Worm (Caenorhabditis elegans) whole organism, late embryonic: ENCODE data around the gene dmsr-3.

Source experiments
- C08G9.2 ChIP-seq: sonication (generic microtip); optimal IDR thresholded peaks from 2 replicates; lab custom pipeline; 2016; ENCODE audit warnings: mild to moderate bottlenecking, missing genetic modification characterization, moderate library complexity, missing compliant biosample characterization
- F13H6.1 ChIP-seq: sonication (generic microtip); optimal IDR thresholded peaks from 2 replicates; lab custom pipeline; 2016; ENCODE audit warnings: missing genetic modification characterization, missing compliant biosample characterization
- K02D7.2 ChIP-seq: sonication (generic microtip); optimal IDR thresholded peaks from 2 replicates; lab custom pipeline; 2017; ENCODE audit warnings: mild to moderate bottlenecking, missing genetic modification characterization, missing compliant biosample characterization
- K09A11.1 ChIP-seq: sonication (generic microtip); optimal IDR thresholded peaks from 2 replicates; lab custom pipeline; 2017; ENCODE audit warnings: antibody characterized with exemption, mild to moderate bottlenecking, missing genetic modification characterization, missing compliant biosample characterization; ENCODE audit not compliant: insufficient read depth
- T23F11.4 ChIP-seq: fragments of 200-800 bp; sonication (Bioruptor generic); optimal IDR thresholded peaks from 2 replicates; lab custom pipeline; 2018; ENCODE audit warnings: mild to moderate bottlenecking, missing genetic modification characterization, missing compliant biosample characterization
- Y22D7AL.16 ChIP-seq: sonication (generic microtip); optimal IDR thresholded peaks from 2 replicates; lab custom pipeline; 2016; ENCODE audit warnings: missing genetic modification characterization, missing compliant biosample characterization
- ama-1 ChIP-seq: fragments of 150-350 bp; optimal IDR thresholded peaks from 2 replicates; lab custom pipeline; 2014
- ceh-18 ChIP-seq: sonication (generic microtip); optimal IDR thresholded peaks from 2 replicates; lab custom pipeline; 2016; ENCODE audit warnings: missing genetic modification characterization, missing compliant biosample characterization
- ceh-19 ChIP-seq: fragments of 200-800 bp; sonication (Bioruptor generic); optimal IDR thresholded peaks from 2 replicates; lab custom pipeline; 2018; ENCODE audit warnings: mild to moderate bottlenecking, missing genetic modification characterization, missing compliant biosample characterization
- ceh-22 ChIP-seq: sonication (generic microtip); optimal IDR thresholded peaks from 2 replicates; lab custom pipeline; 2017; ENCODE audit warnings: missing biosample characterization, missing genetic modification characterization
- ceh-24 ChIP-seq: sonication (generic microtip); optimal IDR thresholded peaks from 2 replicates; lab custom pipeline; 2016; ENCODE audit warnings: mild to moderate bottlenecking, missing genetic modification characterization, missing compliant biosample characterization
- ceh-31 ChIP-seq: sonication (generic microtip); optimal IDR thresholded peaks from 2 replicates; lab custom pipeline; 2016; ENCODE audit warnings: missing genetic modification characterization, missing compliant biosample characterization
- ceh-34 ChIP-seq: sonication (generic microtip); optimal IDR thresholded peaks from 2 replicates; lab custom pipeline; 2016; ENCODE audit warnings: mild to moderate bottlenecking, missing genetic modification characterization, missing compliant biosample characterization
- ceh-45 ChIP-seq: fragments of 200-800 bp; sonication (Bioruptor generic); IDR thresholded peaks from 2 replicates; pipeline ENCODE4 v1.3.6; 2022; ENCODE audit warnings: missing genetic modification reagents, missing genetic modification characterization, missing compliant biosample characterization
- ceh-48 ChIP-seq: sonication (generic microtip); optimal IDR thresholded peaks from 2 replicates; lab custom pipeline; 2016; ENCODE audit warnings: missing genetic modification characterization, inconsistent platforms, missing compliant biosample characterization
- ceh-9 ChIP-seq: sonication (generic microtip); optimal IDR thresholded peaks from 2 replicates; lab custom pipeline; 2016; ENCODE audit warnings: mild to moderate bottlenecking, missing genetic modification characterization, inconsistent platforms, missing compliant biosample characterization
- che-1 ChIP-seq: sonication (generic microtip); optimal IDR thresholded peaks from 2 replicates; lab custom pipeline; 2016; ENCODE audit warnings: mild to moderate bottlenecking, missing genetic modification characterization, missing compliant biosample characterization
- dve-1 ChIP-seq: sonication (generic microtip); optimal IDR thresholded peaks from 2 replicates; lab custom pipeline; 2017; ENCODE audit warnings: antibody characterized with exemption, mild to moderate bottlenecking, missing genetic modification characterization, missing compliant biosample characterization
- elt-2 ChIP-seq: sonication (generic microtip); optimal IDR thresholded peaks from 2 replicates; lab custom pipeline; 2016; ENCODE audit warnings: missing genetic modification reagents, missing genetic modification characterization, missing compliant biosample characterization
- elt-4 ChIP-seq: sonication (generic microtip); optimal IDR thresholded peaks from 2 replicates; lab custom pipeline; 2016; ENCODE audit warnings: missing genetic modification characterization, missing compliant biosample characterization
- ets-4 ChIP-seq: sonication (generic microtip); optimal IDR thresholded peaks from 2 replicates; lab custom pipeline; 2016; ENCODE audit warnings: missing genetic modification characterization, missing compliant biosample characterization
- eyg-1 ChIP-seq: sonication (generic microtip); optimal IDR thresholded peaks from 2 replicates; lab custom pipeline; 2016; ENCODE audit warnings: missing genotype, missing genetic modification characterization, missing compliant biosample characterization
- fkh-10 ChIP-seq: fragments of 150-350 bp; optimal IDR thresholded peaks from 2 replicates; lab custom pipeline; 2014; ENCODE audit warnings: missing biosample characterization, missing genetic modification reagents, missing genetic modification characterization
- fkh-6 ChIP-seq: sonication (generic microtip); optimal IDR thresholded peaks from 2 replicates; lab custom pipeline; 2016; ENCODE audit warnings: missing genetic modification characterization, missing compliant biosample characterization
- gmeb-2 ChIP-seq: sonication (generic microtip); optimal IDR thresholded peaks from 2 replicates; lab custom pipeline; 2016; ENCODE audit warnings: missing genetic modification characterization, inconsistent platforms, missing compliant biosample characterization
- hlh-15 ChIP-seq: sonication (generic microtip); optimal IDR thresholded peaks from 2 replicates; lab custom pipeline; 2016; ENCODE audit warnings: missing genetic modification characterization, missing compliant biosample characterization
- hlh-30 ChIP-seq: sonication (generic microtip); optimal IDR thresholded peaks from 2 replicates; lab custom pipeline; 2017; ENCODE audit warnings: antibody characterized with exemption, missing genetic modification characterization, missing compliant biosample characterization; ENCODE audit not compliant: insufficient read depth
- hlh-8 ChIP-seq: sonication (generic microtip); optimal IDR thresholded peaks from 2 replicates; lab custom pipeline; 2016; ENCODE audit warnings: missing genotype, missing genetic modification characterization, missing compliant biosample characterization
- lin-11 ChIP-seq: fragments of 200-800 bp; sonication (Bioruptor generic); optimal IDR thresholded peaks from 2 replicates; lab custom pipeline; 2018; ENCODE audit warnings: mild to moderate bottlenecking, missing genetic modification characterization, missing compliant biosample characterization
- madf-2 ChIP-seq: sonication (generic microtip); optimal IDR thresholded peaks from 2 replicates; lab custom pipeline; 2017; ENCODE audit warnings: missing genetic modification characterization, missing compliant biosample characterization
- mec-3 ChIP-seq: sonication (generic microtip); optimal IDR thresholded peaks from 2 replicates; lab custom pipeline; 2016; ENCODE audit warnings: borderline replicate concordance, missing genetic modification characterization, missing compliant biosample characterization
- nfya-1 ChIP-seq: sonication (generic microtip); optimal IDR thresholded peaks from 2 replicates; lab custom pipeline; 2017; ENCODE audit warnings: missing genetic modification characterization, mild to moderate bottlenecking, missing compliant biosample characterization, antibody characterized with exemption, moderate library complexity
- nhr-232 ChIP-seq: sonication (generic microtip); optimal IDR thresholded peaks from 2 replicates; lab custom pipeline; 2016; ENCODE audit warnings: missing genetic modification characterization, missing compliant biosample characterization
- npax-4 ChIP-seq: sonication (generic microtip); optimal IDR thresholded peaks from 2 replicates; lab custom pipeline; 2016; ENCODE audit warnings: missing genetic modification characterization, missing compliant biosample characterization
- pag-3 ChIP-seq: sonication (generic microtip); optimal IDR thresholded peaks from 2 replicates; lab custom pipeline; 2016; ENCODE audit warnings: missing compliant biosample characterization, missing genetic modification characterization, borderline replicate concordance
- pha-4 ChIP-seq: fragments of 150-350 bp; optimal IDR thresholded peaks from 2 replicates; lab custom pipeline; 2018; ENCODE audit warnings: missing biosample characterization, missing genetic modification reagents, missing genetic modification characterization
- pqm-1 ChIP-seq: sonication (generic microtip); optimal IDR thresholded peaks from 2 replicates; lab custom pipeline; 2016; ENCODE audit warnings: missing genetic modification characterization, missing compliant biosample characterization
- pros-1 ChIP-seq: fragments of 150-350 bp; optimal IDR thresholded peaks from 2 replicates; lab custom pipeline; 2014; ENCODE audit warnings: missing biosample characterization, missing genetic modification reagents, missing genetic modification characterization
- ref-2 ChIP-seq: sonication (generic microtip); optimal IDR thresholded peaks from 2 replicates; lab custom pipeline; 2016; ENCODE audit warnings: missing genetic modification characterization, missing compliant biosample characterization
- rnt-1 ChIP-seq: sonication (generic microtip); optimal IDR thresholded peaks from 2 replicates; lab custom pipeline; 2016; ENCODE audit warnings: missing genetic modification characterization, missing compliant biosample characterization
- sdc-2 ChIP-seq: sonication (generic microtip); optimal IDR thresholded peaks from 2 replicates; lab custom pipeline; 2016; ENCODE audit warnings: missing genotype, missing genetic modification characterization, missing compliant biosample characterization
- sox-2 ChIP-seq: fragments of 200-800 bp; sonication (Bioruptor generic); IDR thresholded peaks from 2 replicates; pipeline ENCODE4 v1.3.6; 2022; ENCODE audit warnings: missing genetic modification reagents, missing genetic modification characterization, missing compliant biosample characterization
- sox-4 ChIP-seq: sonication (generic microtip); optimal IDR thresholded peaks from 2 replicates; lab custom pipeline; 2017; ENCODE audit warnings: mild to moderate bottlenecking, missing genetic modification characterization, inconsistent platforms, missing compliant biosample characterization
- syd-9 ChIP-seq: sonication (generic microtip); optimal IDR thresholded peaks from 2 replicates; lab custom pipeline; 2016; ENCODE audit warnings: mild to moderate bottlenecking, missing genetic modification characterization, moderate library complexity, missing compliant biosample characterization
- tbx-2 ChIP-seq: sonication (generic microtip); optimal IDR thresholded peaks from 2 replicates; lab custom pipeline; 2016; ENCODE audit warnings: missing genetic modification characterization, missing compliant biosample characterization
- ttx-3 ChIP-seq: sonication (generic microtip); optimal IDR thresholded peaks from 2 replicates; lab custom pipeline; 2016; ENCODE audit warnings: missing genetic modification reagents, missing genetic modification characterization, missing compliant biosample characterization
- unc-3 ChIP-seq, 2 experiments: fragments of 200-800 bp in 1 of 2; sonication (Bioruptor generic) in 1 of 2; sonication (generic microtip) in 1 of 2; conservative IDR thresholded peaks in 1 of 2; optimal IDR thresholded peaks in 1 of 2; 2 replicates each; pipeline versions ENCODE4 v1.3.6 to Lab custom; 2016 to 2022; ENCODE audit warnings: missing compliant biosample characterization in 2 of 2, missing genetic modification characterization in 2 of 2, missing genetic modification reagents in 1 of 2
- unc-42 ChIP-seq: sonication (generic microtip); optimal IDR thresholded peaks from 2 replicates; lab custom pipeline; 2016; ENCODE audit warnings: missing genotype, missing genetic modification characterization, missing compliant biosample characterization
- unc-55 ChIP-seq: sonication (generic microtip); optimal IDR thresholded peaks from 2 replicates; lab custom pipeline; 2017; ENCODE audit warnings: missing biosample characterization, missing genetic modification reagents, missing genetic modification characterization
- unc-86 ChIP-seq: sonication (generic microtip); optimal IDR thresholded peaks from 2 replicates; lab custom pipeline; 2016; ENCODE audit warnings: missing genetic modification characterization, missing compliant biosample characterization
- zip-5 ChIP-seq: sonication (generic microtip); optimal IDR thresholded peaks from 2 replicates; lab custom pipeline; 2016; ENCODE audit warnings: missing genetic modification characterization, missing compliant biosample characterization
- ztf-16 ChIP-seq: sonication (generic microtip); optimal IDR thresholded peaks from 2 replicates; lab custom pipeline; 2017; ENCODE audit warnings: missing genetic modification characterization, missing compliant biosample characterization

dmsr-3 gene

DNA sequence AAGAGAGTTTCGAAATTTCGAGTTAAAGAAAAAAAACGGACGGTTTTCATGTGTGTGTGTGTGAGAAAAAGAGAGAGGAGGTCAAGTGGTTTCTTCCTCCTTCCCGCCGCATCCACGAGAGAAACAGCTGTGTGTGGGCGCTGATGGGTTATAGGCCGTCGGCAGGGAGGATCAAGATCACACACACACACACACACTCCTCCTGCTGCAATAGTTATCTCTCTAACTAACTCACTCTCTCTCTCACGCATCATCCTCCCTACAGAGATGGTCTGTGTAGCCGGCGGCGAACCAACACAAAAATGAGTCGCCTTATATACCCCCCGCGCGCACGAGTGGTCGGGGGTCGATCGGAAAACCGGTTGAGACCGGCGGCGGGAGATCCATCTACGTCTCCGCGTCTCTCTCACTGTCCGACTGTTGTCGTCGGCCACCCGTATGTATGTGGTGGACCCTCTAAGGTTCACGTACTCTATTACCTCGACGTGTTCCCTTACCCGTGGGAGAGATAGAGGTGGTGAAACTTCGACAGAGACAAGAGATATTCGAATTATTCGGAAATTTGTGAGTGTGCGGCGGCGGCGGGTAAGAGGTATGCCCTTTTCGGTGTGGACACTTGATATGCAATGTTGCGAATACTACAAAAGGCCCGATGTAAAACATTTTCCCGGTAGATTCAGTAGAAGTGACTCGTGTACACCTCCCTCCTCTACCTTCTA is 64.4 kb downstream of the dmsr-3 start:
- no peak for TF ChIP-seq nhr-232 (tag; lab: Kevin White, UChicago)
- no peak for TF ChIP-seq sox-2
- no peak for TF ChIP-seq sdc-2 (tag; lab: Kevin White, UChicago)
- peak; percentile 48 for TF ChIP-seq dve-1 (tag; lab: Kevin White, UChicago)
- peak; percentile 47 for TF ChIP-seq pros-1
- TF ChIP-seq ets-4 (tag; lab: Kevin White, UChicago) = peak; percentile 37
- TF ChIP-seq Y22D7AL.16 (tag; lab: Kevin White, UChicago) = no peak
- TF ChIP-seq lin-11 (tag; lab: Kevin White, UChicago) = no peak
- no peak for TF ChIP-seq unc-42 (tag; lab: Kevin White, UChicago)
- peak; percentile 36 for TF ChIP-seq ztf-16 (tag; lab: Kevin White, UChicago)
- TF ChIP-seq pag-3 (tag; lab: Kevin White, UChicago) = no peak
- no peak for TF ChIP-seq npax-4 (tag; lab: Kevin White, UChicago)
- TF ChIP-seq hlh-8 = no peak
- TF ChIP-seq unc-86 = no peak
- no peak for TF ChIP-seq eyg-1 (tag; lab: Kevin White, UChicago)
- no peak for TF ChIP-seq ceh-24 (tag; lab: Kevin White, UChicago)
- no peak for TF ChIP-seq ama-1 (lab: Kevin White, UChicago)
- no peak for TF ChIP-seq C08G9.2 (tag; lab: Kevin White, UChicago)
- no peak for TF ChIP-seq pqm-1 (tag; lab: Kevin White, UChicago)
- TF ChIP-seq mec-3 (tag; lab: Kevin White, UChicago) = no peak
- peak; percentile 70 for TF ChIP-seq hlh-30
- peak; percentile 81 for TF ChIP-seq tbx-2 (tag; lab: Kevin White, UChicago)
- no peak for TF ChIP-seq ceh-19 (GFP tag; lab: Kevin White, UChicago)
- TF ChIP-seq T23F11.4 = peak; percentile 15
- peak; percentile 69 for TF ChIP-seq F13H6.1
- no peak for TF ChIP-seq syd-9 (tag; lab: Kevin White, UChicago)
- TF ChIP-seq elt-2 (tag; lab: Kevin White, UChicago) = no peak
- no peak for TF ChIP-seq pha-4 (tag; lab: Kevin White, UChicago)
- TF ChIP-seq rnt-1 (tag; lab: Kevin White, UChicago) = peak; percentile 67
- TF ChIP-seq fkh-10 (GFP tag; lab: Kevin White, UChicago) = no peak
- peak; percentile 83 for TF ChIP-seq ceh-22 (tag; lab: Kevin White, UChicago)
- no peak for TF ChIP-seq madf-2 (tag; lab: Kevin White, UChicago)
- TF ChIP-seq unc-3 (GFP tag; conservative IDR thresholded peaks at IDR 0.05; lab: Robert Waterston, UW) = no peak
- TF ChIP-seq unc-3 (tag; optimal IDR thresholded peaks at IDR 0.05; lab: Kevin White, UChicago) = no peak
- TF ChIP-seq sox-4 = no peak
- TF ChIP-seq ceh-31 (tag; lab: Kevin White, UChicago) = peak; percentile 72
- TF ChIP-seq nfya-1 (tag; lab: Kevin White, UChicago) = peak; percentile 44
- TF ChIP-seq ttx-3 = no peak
- peak; percentile 66 for TF ChIP-seq unc-55 (GFP tag; lab: Kevin White, UChicago)
- TF ChIP-seq ceh-18 (tag; lab: Kevin White, UChicago) = peak; percentile 71
- TF ChIP-seq ceh-45 (GFP tag; lab: Robert Waterston, UW) = no peak
- TF ChIP-seq ref-2 (tag; lab: Kevin White, UChicago) = peak; percentile 84
- peak; percentile 63 for TF ChIP-seq ceh-34 (tag; lab: Kevin White, UChicago)
- TF ChIP-seq gmeb-2 (tag; lab: Kevin White, UChicago) = no peak
- no peak for TF ChIP-seq ceh-9 (tag; lab: Kevin White, UChicago)
- no peak for TF ChIP-seq fkh-6
- TF ChIP-seq K09A11.1 = peak; percentile 58
- no peak for TF ChIP-seq ceh-48 (tag; lab: Kevin White, UChicago)
- TF ChIP-seq elt-4 (tag; lab: Kevin White, UChicago) = no peak
- peak; percentile 15 for TF ChIP-seq zip-5
- no peak for TF ChIP-seq hlh-15 (tag; lab: Kevin White, UChicago)
- no peak for TF ChIP-seq K02D7.2 (tag; lab: Kevin White, UChicago)
- TF ChIP-seq che-1 (tag; lab: Kevin White, UChicago) = no peak
